Fruit fly (Drosophila melanogaster) whole organism, embryonic: ENCODE results near the gene cnc.

ENCODE experiments used
- Adf1 ChIP-seq: fragments of 200-800 bp; sonication (Bioruptor generic); IDR thresholded peaks from 2 replicates; pipeline ENCODE4 v1.3.6; 2022; ENCODE audit warnings: missing biosample characterization, missing genetic modification characterization
- Bdp1 ChIP-seq: fragments of 200-800 bp; sonication (Bioruptor generic); optimal IDR thresholded peaks from 3 replicates; lab custom pipeline; 2016; ENCODE audit warnings: missing biosample characterization, missing genetic modification characterization
- Blimp-1 ChIP-seq: fragments of 200-800 bp; sonication (Bioruptor generic); optimal IDR thresholded peaks from 3 replicates; lab custom pipeline; 2018; ENCODE audit warnings: missing biosample characterization, missing genetic modification characterization, mild to moderate bottlenecking, moderate library complexity, missing genetic modification reagents
- CG12659 ChIP-seq: fragments of 200-800 bp; sonication (Bioruptor generic); optimal IDR thresholded peaks from 3 replicates; lab custom pipeline; 2017; ENCODE audit warnings: mild to moderate bottlenecking, missing biosample characterization, missing genetic modification reagents, missing genetic modification characterization
- CG12769 ChIP-seq: fragments of 200-800 bp; sonication (Bioruptor generic); optimal IDR thresholded peaks from 2 replicates; lab custom pipeline; 2019; ENCODE audit warnings: missing biosample characterization, mild to moderate bottlenecking, missing genetic modification characterization, moderate library complexity
- CG13296 ChIP-seq: fragments of 200-800 bp; sonication (Bioruptor generic); optimal IDR thresholded peaks from 3 replicates; lab custom pipeline; 2018; ENCODE audit warnings: missing biosample characterization, mild to moderate bottlenecking, missing genetic modification characterization
- CG14667 ChIP-seq: fragments of 200-800 bp; sonication (Bioruptor generic); IDR thresholded peaks from 2 replicates; pipeline ENCODE4 v1.3.6; 2022; ENCODE audit warnings: missing biosample characterization, missing genetic modification characterization
- CG15601 ChIP-seq: fragments of 200-800 bp; sonication (Bioruptor generic); optimal IDR thresholded peaks from 3 replicates; lab custom pipeline; 2019; ENCODE audit warnings: missing biosample characterization, mild to moderate bottlenecking, missing genetic modification characterization, moderate library complexity
- CG17385 ChIP-seq: fragments of 200-800 bp; sonication (Bioruptor generic); optimal IDR thresholded peaks from 3 replicates; lab custom pipeline; 2018; ENCODE audit warnings: missing biosample characterization, mild to moderate bottlenecking, missing genetic modification characterization
- CG17829 ChIP-seq: fragments of 200-800 bp; optimal IDR thresholded peaks from 2 replicates; lab custom pipeline; 2019; ENCODE audit warnings: missing biosample characterization, mild to moderate bottlenecking, missing genetic modification characterization, moderate library complexity
- CG18011 ChIP-seq: fragments of 200-800 bp; sonication (Bioruptor generic); optimal IDR thresholded peaks from 2 replicates; lab custom pipeline; 2017; ENCODE audit warnings: missing biosample characterization, missing genetic modification characterization, mild to moderate bottlenecking, moderate library complexity, missing genotype
- CG18764 ChIP-seq: fragments of 200-800 bp; sonication (Bioruptor generic); optimal IDR thresholded peaks from 3 replicates; lab custom pipeline; 2016; ENCODE audit warnings: missing biosample characterization, missing genetic modification characterization
- CG2875 ChIP-seq: fragments of 200-800 bp; sonication (Bioruptor generic); optimal IDR thresholded peaks from 2 replicates; lab custom pipeline; 2017; ENCODE audit warnings: missing biosample characterization, mild to moderate bottlenecking, missing genetic modification characterization, missing genetic modification reagents
- CG32532 ChIP-seq: fragments of 200-800 bp; sonication (Bioruptor generic); IDR thresholded peaks from 2 replicates; pipeline ENCODE4 v1.3.6; 2022; ENCODE audit warnings: missing biosample characterization, missing genetic modification characterization
- CG32772 ChIP-seq: fragments of 200-800 bp; sonication (Bioruptor generic); IDR thresholded peaks from 2 replicates; pipeline ENCODE4 v1.3.6; 2022; ENCODE audit warnings: missing biosample characterization, missing genetic modification characterization
- CG4360 ChIP-seq: fragments of 200-800 bp; sonication (Bioruptor generic); IDR thresholded peaks from 2 replicates; pipeline ENCODE4 v1.3.6; 2022; ENCODE audit warnings: missing biosample characterization, missing genetic modification characterization
- CG4730 ChIP-seq: fragments of 200-800 bp; sonication (Bioruptor generic); IDR thresholded peaks from 2 replicates; pipeline ENCODE4 v1.3.6; 2022; ENCODE audit warnings: missing biosample characterization, missing genetic modification characterization
- CG4854 ChIP-seq: fragments of 200-800 bp; sonication (Bioruptor generic); optimal IDR thresholded peaks from 2 replicates; lab custom pipeline; 2016; ENCODE audit warnings: missing biosample characterization, missing genetic modification characterization, inconsistent platforms
- CG6683 ChIP-seq: fragments of 200-800 bp; sonication (Bioruptor generic); optimal IDR thresholded peaks from 2 replicates; lab custom pipeline; 2017; ENCODE audit warnings: missing biosample characterization, mild to moderate bottlenecking, missing genetic modification characterization, missing genetic modification reagents
- CG6813 ChIP-seq: fragments of 200-800 bp; sonication (Bioruptor generic); optimal IDR thresholded peaks from 2 replicates; lab custom pipeline; 2017; ENCODE audit warnings: missing biosample characterization, missing genetic modification characterization, mild to moderate bottlenecking, moderate library complexity, missing genetic modification reagents
- CG6854 ChIP-seq: fragments of 200-800 bp; sonication (Bioruptor generic); optimal IDR thresholded peaks from 3 replicates; lab custom pipeline; 2017; ENCODE audit warnings: missing biosample characterization, mild to moderate bottlenecking, missing genetic modification characterization
- CHES-1-like ChIP-seq: fragments of 200-800 bp; sonication (Bioruptor generic); optimal IDR thresholded peaks from 2 replicates; lab custom pipeline; 2016; ENCODE audit warnings: missing biosample characterization, missing genetic modification characterization
- Camta ChIP-seq: fragments of 200-800 bp; sonication (Bioruptor generic); optimal IDR thresholded peaks from 2 replicates; lab custom pipeline; 2016; ENCODE audit warnings: missing biosample characterization, missing genetic modification characterization
- HLHmδ ChIP-seq: fragments of 200-800 bp; sonication (Bioruptor generic); optimal IDR thresholded peaks from 2 replicates; lab custom pipeline; 2018; ENCODE audit warnings: missing biosample characterization, mild to moderate bottlenecking, missing genetic modification characterization, moderate library complexity
- Mad ChIP-seq: fragments of 200-800 bp; sonication (Bioruptor generic); optimal IDR thresholded peaks from 2 replicates; lab custom pipeline; 2016; ENCODE audit warnings: missing biosample characterization, missing genetic modification characterization
- Pdp1 ChIP-seq, 2 experiments: fragments of 200-800 bp; sonication (Bioruptor generic); optimal IDR thresholded peaks; 3 replicates each; lab custom pipeline; 2016; ENCODE audit warnings: missing biosample characterization in 2 of 2, missing genetic modification characterization in 2 of 2, mild to moderate bottlenecking in 1 of 2, moderate library complexity in 1 of 2
- Rx ChIP-seq: fragments of 200-800 bp; sonication (Bioruptor generic); IDR thresholded peaks from 2 replicates; pipeline ENCODE4 v1.3.6; 2022; ENCODE audit warnings: missing biosample characterization, missing genetic modification characterization
- Sin3A ChIP-seq: fragments of >200 bp; optimal IDR thresholded peaks from 2 replicates; lab custom pipeline; 2018
- Spps ChIP-seq: fragments of 200-800 bp; sonication (Bioruptor generic); optimal IDR thresholded peaks from 2 replicates; lab custom pipeline; 2018; ENCODE audit warnings: missing biosample characterization, mild to moderate bottlenecking, missing genetic modification characterization
- aop ChIP-seq: fragments of 200-800 bp; sonication (Bioruptor generic); IDR thresholded peaks from 2 replicates; pipeline ENCODE4 v1.3.6; 2022; ENCODE audit warnings: missing biosample characterization, missing genetic modification characterization
- ato ChIP-seq: fragments of 200-800 bp; sonication (Bioruptor generic); IDR thresholded peaks from 2 replicates; pipeline ENCODE4 v1.3.6; 2022; ENCODE audit warnings: missing biosample characterization, missing genetic modification characterization; ENCODE audit not compliant: partially characterized antibody
- bab2 ChIP-seq: fragments of 200-800 bp; sonication (Bioruptor generic); optimal IDR thresholded peaks from 2 replicates; lab custom pipeline; 2016; ENCODE audit warnings: missing biosample characterization, missing genetic modification characterization
- chinmo ChIP-seq: fragments of 200-800 bp; sonication (Bioruptor generic); IDR thresholded peaks from 4 replicates; pipeline ENCODE4 v1.3.6; 2022; ENCODE audit warnings: missing biosample characterization, missing genetic modification characterization; ENCODE audit not compliant: partially characterized antibody
- croc ChIP-seq: fragments of 200-800 bp; sonication (Bioruptor generic); conservative IDR thresholded peaks from 3 replicates; pipeline ENCODE4 v1.3.6; 2022; ENCODE audit warnings: missing biosample characterization, missing genetic modification characterization
- da ChIP-seq: fragments of 200-800 bp; sonication (Bioruptor generic); optimal IDR thresholded peaks from 2 replicates; lab custom pipeline; 2016; ENCODE audit warnings: missing biosample characterization, missing genetic modification characterization
- gcm2 ChIP-seq: fragments of 200-800 bp; sonication (Bioruptor generic); optimal IDR thresholded peaks from 2 replicates; lab custom pipeline; 2016; ENCODE audit warnings: missing biosample characterization, missing genetic modification characterization
- gem ChIP-seq: fragments of 200-800 bp; sonication (Bioruptor generic); optimal IDR thresholded peaks from 2 replicates; lab custom pipeline; 2019; ENCODE audit warnings: missing biosample characterization, mild to moderate bottlenecking, missing genetic modification characterization, moderate library complexity
- hbn ChIP-seq: fragments of 200-800 bp; sonication (Bioruptor generic); IDR thresholded peaks from 2 replicates; pipeline ENCODE4 v1.3.6; 2022; ENCODE audit warnings: missing biosample characterization, missing genetic modification characterization; ENCODE audit not compliant: partially characterized antibody
- jigr1 ChIP-seq: fragments of 200-800 bp; sonication (Bioruptor generic); IDR thresholded peaks from 3 replicates; pipeline ENCODE4 v1.3.6; 2022; ENCODE audit warnings: missing biosample characterization, missing genetic modification characterization
- knrl ChIP-seq: fragments of 200-800 bp; sonication (Bioruptor generic); IDR thresholded peaks from 3 replicates; pipeline ENCODE4 v1.3.6; 2022; ENCODE audit warnings: missing biosample characterization, missing genetic modification characterization; ENCODE audit not compliant: partially characterized antibody
- lmd ChIP-seq: fragments of 200-800 bp; sonication (Bioruptor generic); IDR thresholded peaks from 2 replicates; pipeline ENCODE4 v1.3.6; 2022; ENCODE audit warnings: missing biosample characterization, missing genetic modification characterization
- nom ChIP-seq: fragments of 200-800 bp; sonication (Bioruptor generic); optimal IDR thresholded peaks from 2 replicates; lab custom pipeline; 2017; ENCODE audit warnings: missing biosample characterization, missing genetic modification characterization, mild to moderate bottlenecking, moderate library complexity, missing genetic modification reagents
- pnt ChIP-seq: fragments of 200-800 bp; sonication (Bioruptor generic); optimal IDR thresholded peaks from 3 replicates; lab custom pipeline; 2016; ENCODE audit warnings: missing biosample characterization, missing genetic modification characterization
- repo ChIP-seq: fragments of 200-800 bp; sonication (Bioruptor generic); optimal IDR thresholded peaks from 2 replicates; lab custom pipeline; 2016; ENCODE audit warnings: missing biosample characterization, missing genetic modification characterization
- sima ChIP-seq: fragments of 200-800 bp; sonication (Bioruptor generic); optimal IDR thresholded peaks from 2 replicates; lab custom pipeline; 2016; ENCODE audit warnings: missing biosample characterization, missing genetic modification characterization
- sna ChIP-seq: fragments of 200-800 bp; sonication (Bioruptor generic); IDR thresholded peaks from 2 replicates; pipeline ENCODE4 v1.3.6; 2022; ENCODE audit warnings: missing biosample characterization, missing genetic modification characterization; ENCODE audit not compliant: partially characterized antibody
- tll ChIP-seq, 2 experiments: fragments of 200-800 bp in 1 of 2; fragments of >200 bp in 1 of 2; sonication (Bioruptor generic) in 1 of 2; optimal IDR thresholded peaks; 2 replicates each; lab custom pipeline; 2017 to 2019; ENCODE audit warnings: missing biosample characterization in 2 of 2, missing genetic modification characterization in 2 of 2, mild to moderate bottlenecking in 1 of 2, moderate library complexity in 1 of 2
- trem ChIP-seq: fragments of 200-800 bp; optimal IDR thresholded peaks from 3 replicates; lab custom pipeline; 2019; ENCODE audit warnings: missing biosample characterization, mild to moderate bottlenecking, missing genetic modification characterization, moderate library complexity
- wor ChIP-seq: fragments of 200-800 bp; sonication (Bioruptor generic); IDR thresholded peaks from 2 replicates; pipeline ENCODE4 v1.3.6; 2022; ENCODE audit warnings: missing biosample characterization, missing genetic modification characterization
- yki ChIP-seq: fragments of >200 bp; optimal IDR thresholded peaks from 3 replicates; lab custom pipeline; 2018

The cnc gene

dm6 chr3R:23156865-23157515 lies 69.5 kb downstream of the cnc start (continued):
- TF ChIP-seq nom (GFP tag; lab: Kevin White, UChicago), result peak; percentile 77
- no peak for TF ChIP-seq ato (GFP tag; lab: Robert Waterston, UW)
- no peak for TF ChIP-seq aop (GFP tag; lab: Robert Waterston, UW)
- TF ChIP-seq gcm2 (GFP tag; lab: Kevin White, UChicago), result no peak
- TF ChIP-seq repo (GFP tag; lab: Kevin White, UChicago), result no peak
- no peak for TF ChIP-seq CG32532 (GFP tag; lab: Robert Waterston, UW)
- TF ChIP-seq Rx, result no peak
- TF ChIP-seq hbn (GFP tag; lab: Robert Waterston, UW), result no peak; the same call in 1 of the 2 replicates
- peak; percentile 45 for TF ChIP-seq HLHmδ (GFP tag; lab: Kevin White, UChicago)
- no peak for TF ChIP-seq sima (GFP tag; lab: Kevin White, UChicago)
- no peak for TF ChIP-seq CHES-1-like (GFP tag; lab: Kevin White, UChicago)
- no peak for TF ChIP-seq yki (lab: Kevin White, UChicago)
- TF ChIP-seq tll (GFP tag; optimal IDR thresholded peaks at IDR 0.05; lab: Kevin White, UChicago), result peak in 1 of 2 experiments; percentile 71
- TF ChIP-seq Spps, result no peak
- peak; percentile 99 for TF ChIP-seq Blimp-1 (GFP tag; lab: Kevin White, UChicago)
- TF ChIP-seq Mad (GFP tag; lab: Kevin White, UChicago), result no peak
- TF ChIP-seq knrl (GFP tag; lab: Robert Waterston, UW), result no peak
- peak; percentile 51 for TF ChIP-seq CG6854
- TF ChIP-seq Camta (GFP tag; lab: Kevin White, UChicago), result no peak
- TF ChIP-seq pnt (GFP tag; lab: Kevin White, UChicago), result no peak
- no peak for TF ChIP-seq CG32772 (GFP tag; lab: Robert Waterston, UW)
- TF ChIP-seq CG17385, result peak; percentile 70
- no peak for TF ChIP-seq bab2 (GFP tag; lab: Kevin White, UChicago)
- no peak for TF ChIP-seq CG6813 (GFP tag; lab: Kevin White, UChicago)
- peak; percentile 24 for TF ChIP-seq CG6683 (GFP tag; lab: Kevin White, UChicago)
- no peak for TF ChIP-seq da (GFP tag; lab: Kevin White, UChicago)
- TF ChIP-seq croc (GFP tag; lab: Robert Waterston, UW), result no peak; the same call in 2 of the 3 replicates
- no peak for TF ChIP-seq jigr1 (GFP tag; lab: Robert Waterston, UW)
- no peak for TF ChIP-seq lmd (GFP tag; lab: Robert Waterston, UW)
- no peak for TF ChIP-seq CG4854 (GFP tag; lab: Kevin White, UChicago)
- TF ChIP-seq CG13296 (GFP tag; lab: Kevin White, UChicago), result no peak
- TF ChIP-seq CG2875, result peak; percentile 4
- peak; percentile 38; the same call in 1 of the 2 replicates for TF ChIP-seq Adf1 (GFP tag; lab: Robert Waterston, UW)
- TF ChIP-seq CG18011 (GFP tag; lab: Kevin White, UChicago), result no peak
- no peak for TF ChIP-seq CG12659
- peak; percentile 91 for TF ChIP-seq chinmo (GFP tag; lab: Robert Waterston, UW)
- peak; percentile 19 for TF ChIP-seq trem (tag; lab: Kevin White, UChicago)
- TF ChIP-seq wor (GFP tag; lab: Robert Waterston, UW), result no peak
- no peak for TF ChIP-seq Bdp1
- no peak for TF ChIP-seq gem (tag; lab: Kevin White, UChicago)
- TF ChIP-seq Sin3A (lab: Kevin White, UChicago), result no peak
- peak in 1 of 2 experiments; percentile 21 for TF ChIP-seq Pdp1 (GFP tag; optimal IDR thresholded peaks at IDR 0.05; lab: Kevin White, UChicago)
- TF ChIP-seq CG4360 (GFP tag; lab: Robert Waterston, UW), result 0 out of 2 replicates have a peak, but pooled peaks have one; percentile 52
- peak; percentile 88 for TF ChIP-seq CG12769 (tag; lab: Kevin White, UChicago)
- no peak for TF ChIP-seq CG14667 (GFP tag; lab: Robert Waterston, UW)
- TF ChIP-seq CG17829 (tag; lab: Kevin White, UChicago), result no peak
- no peak for TF ChIP-seq CG4730 (GFP tag; lab: Robert Waterston, UW)
- no peak for TF ChIP-seq CG18764
- TF ChIP-seq sna (GFP tag; lab: Robert Waterston, UW), result no peak
- TF ChIP-seq CG15601, result no peak
